Worm (Caenorhabditis elegans) whole organism, L1 larva: ENCODE results near the gene nhr-27.

Experiments used
- aha-1 ChIP-seq: fragments of 150-350 bp; optimal IDR thresholded peaks from 2 replicates; lab custom pipeline; 2014; ENCODE audit warnings: missing biosample characterization, missing genetic modification characterization
- blmp-1 ChIP-seq: fragments of 150-350 bp; optimal IDR thresholded peaks from 2 replicates; lab custom pipeline; 2014; ENCODE audit warnings: missing biosample characterization, missing genetic modification characterization
- ceh-8 ChIP-seq: fragments of 200-800 bp; sonication (Bioruptor generic); optimal IDR thresholded peaks from 2 replicates; lab custom pipeline; 2018; ENCODE audit warnings: mild to moderate bottlenecking, missing genetic modification characterization, moderate library complexity, missing compliant biosample characterization
- lin-13 ChIP-seq: fragments of 150-350 bp; optimal IDR thresholded peaks from 2 replicates; lab custom pipeline; 2014; ENCODE audit warnings: missing biosample characterization, missing genetic modification reagents, missing genetic modification characterization
- skn-1 ChIP-seq: fragments of 150-350 bp; optimal IDR thresholded peaks from 2 replicates; lab custom pipeline; 2014; ENCODE audit warnings: missing biosample characterization, missing genetic modification characterization
- unc-130 ChIP-seq: fragments of 150-350 bp; optimal IDR thresholded peaks from 2 replicates; lab custom pipeline; 2017; ENCODE audit warnings: missing biosample characterization, missing genetic modification characterization, inconsistent platforms
- ztf-11 ChIP-seq, 2 experiments: sonication (generic microtip); optimal IDR thresholded peaks; 2 replicates each; lab custom pipeline; 2016 to 2017; ENCODE audit warnings: missing genetic modification characterization in 2 of 2, missing biosample characterization in 1 of 2, missing compliant biosample characterization in 1 of 2

DNA sequence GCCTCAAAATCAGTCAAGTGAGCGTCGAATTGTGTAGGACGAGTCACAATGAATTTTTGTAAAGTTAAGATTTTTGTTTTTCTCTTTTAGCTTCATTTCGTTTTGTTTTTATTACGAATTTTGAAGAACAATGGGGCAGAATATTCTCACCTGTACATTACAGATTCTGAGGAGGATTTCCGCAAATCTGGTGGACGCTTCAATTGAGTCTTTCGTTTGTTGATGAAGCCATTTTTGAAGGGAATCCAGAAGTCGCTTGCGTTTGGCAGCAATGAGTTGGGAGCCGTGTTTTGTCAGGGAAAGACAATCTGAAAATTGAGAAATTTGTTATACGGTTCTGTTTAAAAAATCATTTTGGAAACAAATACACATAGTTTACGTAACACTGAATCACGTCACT is 143.7 kb downstream of the nhr-27 start:
- no peak for TF ChIP-seq ztf-11 (tag; optimal IDR thresholded peaks at IDR 0.05; lab: Kevin White, UChicago)
- TF ChIP-seq unc-130 = no peak
- TF ChIP-seq aha-1 = no peak
- no peak for TF ChIP-seq skn-1
- TF ChIP-seq blmp-1 (tag; lab: Kevin White, UChicago) = no peak
- TF ChIP-seq lin-13 (GFP tag; lab: Kevin White, UChicago) = no peak
- TF ChIP-seq ceh-8 (GFP tag; lab: Kevin White, UChicago) = no peak
